Worm (Caenorhabditis elegans) whole organism, L1 larva: ENCODE data around the gene hpo-28.
A peak's percentile ranks its signal among the peaks of the same experiment; 100 is the strongest.

Experiments used
- C04F5.9 ChIP-seq: sonication (generic microtip); optimal IDR thresholded peaks from 2 replicates; lab custom pipeline; 2016; ENCODE audit warnings: missing genetic modification characterization, missing compliant biosample characterization
- C16A3.4 ChIP-seq: fragments of 150-350 bp; optimal IDR thresholded peaks from 2 replicates; lab custom pipeline; 2014; ENCODE audit warnings: missing biosample characterization, missing genetic modification characterization
- C34B4.2 ChIP-seq: sonication (generic microtip); optimal IDR thresholded peaks from 2 replicates; lab custom pipeline; 2017; ENCODE audit warnings: mild to moderate bottlenecking, missing genetic modification characterization, missing compliant biosample characterization
- F16B12.6 ChIP-seq: fragments of 150-350 bp; optimal IDR thresholded peaks from 2 replicates; lab custom pipeline; 2014; ENCODE audit warnings: missing biosample characterization, missing genetic modification characterization
- alr-1 ChIP-seq: fragments of 200-800 bp; sonication (Bioruptor generic); optimal IDR thresholded peaks from 2 replicates; lab custom pipeline; 2018; ENCODE audit warnings: borderline replicate concordance, mild to moderate bottlenecking, missing genetic modification characterization, missing compliant biosample characterization
- aly-2 ChIP-seq: fragments of 150-350 bp; optimal IDR thresholded peaks from 2 replicates; lab custom pipeline; 2014; ENCODE audit warnings: missing biosample characterization, missing genetic modification characterization
- ama-1 ChIP-seq: fragments of 150-350 bp; optimal IDR thresholded peaks from 2 replicates; lab custom pipeline; 2014
- ceh-8 ChIP-seq: fragments of 200-800 bp; sonication (Bioruptor generic); optimal IDR thresholded peaks from 2 replicates; lab custom pipeline; 2018; ENCODE audit warnings: mild to moderate bottlenecking, missing genetic modification characterization, moderate library complexity, missing compliant biosample characterization
- ceh-82 ChIP-seq, 3 experiments: fragments of 150-350 bp in 1 of 3; sonication (generic microtip) in 2 of 3; optimal IDR thresholded peaks; 2 replicates each; lab custom pipeline; 2014 to 2017; ENCODE audit warnings: missing biosample characterization in 3 of 3, missing genetic modification characterization in 3 of 3
- ceh-88 ChIP-seq: fragments of 200-800 bp; sonication (Bioruptor generic); IDR thresholded peaks from 2 replicates; pipeline ENCODE4 v1.3.6; 2022; ENCODE audit warnings: missing genetic modification characterization, missing compliant biosample characterization
- ceh-90 ChIP-seq: sonication (generic microtip); optimal IDR thresholded peaks from 2 replicates; lab custom pipeline; 2016; ENCODE audit warnings: missing genetic modification characterization, missing compliant biosample characterization
- efl-1 ChIP-seq, 4 experiments: fragments of 150-350 bp; optimal IDR thresholded peaks in 3 of 4; peaks in 1 of 4; 1 replicate in 1 of 4; 2 replicates in 3 of 4; lab custom pipeline; 2014; ENCODE audit warnings: missing biosample characterization in 2 of 4, missing genetic modification characterization in 2 of 4, missing genetic modification reagents in 2 of 4
- efl-3 ChIP-seq: fragments of 200-800 bp; sonication (Bioruptor generic); optimal IDR thresholded peaks from 2 replicates; lab custom pipeline; 2018; ENCODE audit warnings: mild to moderate bottlenecking, missing genetic modification characterization, missing compliant biosample characterization
- egl-13 ChIP-seq: sonication (generic microtip); optimal IDR thresholded peaks from 2 replicates; lab custom pipeline; 2016; ENCODE audit warnings: missing genotype, missing genetic modification reagents, missing genetic modification characterization, missing compliant biosample characterization
- egl-27 ChIP-seq, 2 experiments: fragments of 150-350 bp in 1 of 2; sonication (generic microtip); optimal IDR thresholded peaks; 3 replicates each; lab custom pipeline; 2017 to 2018; ENCODE audit warnings: missing biosample characterization in 2 of 2, missing genetic modification characterization in 2 of 2, missing genetic modification reagents in 2 of 2
- elt-2 ChIP-seq: sonication (generic microtip); optimal IDR thresholded peaks from 2 replicates; lab custom pipeline; 2016; ENCODE audit warnings: missing genetic modification characterization, mild to moderate bottlenecking, inconsistent platforms, missing compliant biosample characterization, missing genetic modification reagents
- fkh-10 ChIP-seq: sonication (generic microtip); optimal IDR thresholded peaks from 2 replicates; lab custom pipeline; 2017; ENCODE audit warnings: missing biosample characterization, missing genetic modification reagents, missing genetic modification characterization
- fkh-8 ChIP-seq: sonication (generic microtip); optimal IDR thresholded peaks from 2 replicates; lab custom pipeline; 2016; ENCODE audit warnings: mild to moderate bottlenecking, missing genetic modification characterization, missing compliant biosample characterization
- fos-1 ChIP-seq: fragments of 150-350 bp; optimal IDR thresholded peaks from 2 replicates; lab custom pipeline; 2014; ENCODE audit warnings: missing biosample characterization, missing genetic modification characterization
- grh-1 ChIP-seq: fragments of 200-800 bp; sonication (Bioruptor generic); IDR thresholded peaks from 2 replicates; pipeline ENCODE4 v1.3.6; 2022; ENCODE audit warnings: missing genetic modification reagents, missing genetic modification characterization, missing compliant biosample characterization
- hpl-2 ChIP-seq: fragments of 150-350 bp; optimal IDR thresholded peaks from 2 replicates; lab custom pipeline; 2014; ENCODE audit warnings: missing biosample characterization, missing genetic modification reagents, missing genetic modification characterization
- irx-1 ChIP-seq: sonication (generic microtip); optimal IDR thresholded peaks from 2 replicates; lab custom pipeline; 2016; ENCODE audit warnings: missing genetic modification characterization, missing compliant biosample characterization
- lin-14 ChIP-seq: fragments of 200-800 bp; sonication (Bioruptor generic); optimal IDR thresholded peaks from 2 replicates; lab custom pipeline; 2018; ENCODE audit warnings: mild to moderate bottlenecking, missing genetic modification characterization, moderate library complexity, missing compliant biosample characterization
- lin-15B ChIP-seq: fragments of 150-350 bp; sonication (generic microtip); optimal IDR thresholded peaks from 3 replicates; lab custom pipeline; 2014; ENCODE audit warnings: missing biosample characterization, missing genetic modification characterization
- lin-35 ChIP-seq, 2 experiments: fragments of 150-350 bp; optimal IDR thresholded peaks; 2 replicates each; lab custom pipeline; 2014; ENCODE audit warnings: missing biosample characterization in 2 of 2, missing genetic modification characterization in 2 of 2, missing genetic modification reagents in 2 of 2
- lin-39 ChIP-seq: fragments of 150-350 bp; optimal IDR thresholded peaks from 2 replicates; lab custom pipeline; 2014; ENCODE audit warnings: missing biosample characterization, missing genetic modification reagents, missing genetic modification characterization
- lsy-2 ChIP-seq, 2 experiments: fragments of 150-350 bp; optimal IDR thresholded peaks; 2 replicates each; lab custom pipeline; 2014; ENCODE audit warnings: missing biosample characterization in 2 of 2, missing genetic modification characterization in 2 of 2
- mef-2 ChIP-seq: fragments of 150-350 bp; optimal IDR thresholded peaks from 2 replicates; lab custom pipeline; 2014; ENCODE audit warnings: missing biosample characterization, missing genetic modification characterization
- nhr-11 ChIP-seq: fragments of 150-350 bp; optimal IDR thresholded peaks from 2 replicates; lab custom pipeline; 2014; ENCODE audit warnings: missing biosample characterization, missing genetic modification characterization
- nhr-12 ChIP-seq: sonication (generic microtip); optimal IDR thresholded peaks from 2 replicates; lab custom pipeline; 2017; ENCODE audit warnings: missing biosample characterization, missing genetic modification characterization
- nhr-237 ChIP-seq: fragments of 150-350 bp; optimal IDR thresholded peaks from 2 replicates; lab custom pipeline; 2014; ENCODE audit warnings: missing biosample characterization, missing genetic modification characterization
- nhr-47 ChIP-seq: sonication (generic microtip); optimal IDR thresholded peaks from 2 replicates; lab custom pipeline; 2016; ENCODE audit warnings: mild to moderate bottlenecking, missing genetic modification characterization, moderate library complexity, missing compliant biosample characterization
- nhr-71 ChIP-seq: sonication (generic microtip); optimal IDR thresholded peaks from 2 replicates; lab custom pipeline; 2016; ENCODE audit warnings: mild to moderate bottlenecking, missing genetic modification characterization, moderate library complexity, missing compliant biosample characterization
- nhr-85 ChIP-seq: sonication (generic microtip); peaks from one replicate; lab custom pipeline; 2016; ENCODE audit warnings: missing genetic modification characterization, inconsistent platforms, missing compliant biosample characterization
- pag-3 ChIP-seq: sonication (generic microtip); optimal IDR thresholded peaks from 2 replicates; lab custom pipeline; 2017; ENCODE audit warnings: missing genetic modification characterization, mild to moderate bottlenecking, missing compliant biosample characterization, antibody characterized with exemption, borderline replicate concordance; ENCODE audit not compliant: insufficient read depth
- pqm-1 ChIP-seq: sonication (generic microtip); optimal IDR thresholded peaks from 3 replicates; lab custom pipeline; 2017; ENCODE audit warnings: missing biosample characterization, missing genetic modification characterization
- rnt-1 ChIP-seq: sonication (generic microtip); optimal IDR thresholded peaks from 2 replicates; lab custom pipeline; 2016; ENCODE audit warnings: mild to moderate bottlenecking, missing genetic modification characterization, moderate library complexity, missing compliant biosample characterization
- snpc-4 ChIP-seq: fragments of 150-350 bp; optimal IDR thresholded peaks from 2 replicates; lab custom pipeline; 2014; ENCODE audit warnings: missing biosample characterization, missing genetic modification characterization
- snu-23 ChIP-seq: sonication (generic microtip); optimal IDR thresholded peaks from 2 replicates; lab custom pipeline; 2016; ENCODE audit warnings: missing genetic modification characterization, missing compliant biosample characterization
- sox-4 ChIP-seq: sonication (generic microtip); optimal IDR thresholded peaks from 2 replicates; lab custom pipeline; 2016; ENCODE audit warnings: missing genetic modification characterization, missing compliant biosample characterization
- swsn-7 ChIP-seq: sonication (generic microtip); optimal IDR thresholded peaks from 2 replicates; lab custom pipeline; 2016; ENCODE audit warnings: missing genetic modification characterization, missing compliant biosample characterization
- tbx-2 ChIP-seq: sonication (generic microtip); optimal IDR thresholded peaks from 2 replicates; lab custom pipeline; 2016; ENCODE audit warnings: missing genetic modification characterization, missing compliant biosample characterization
- unc-130 ChIP-seq: fragments of 150-350 bp; optimal IDR thresholded peaks from 2 replicates; lab custom pipeline; 2017; ENCODE audit warnings: missing biosample characterization, missing genetic modification characterization, inconsistent platforms
- unc-62 ChIP-seq: fragments of 150-350 bp; optimal IDR thresholded peaks from 2 replicates; lab custom pipeline; 2014; ENCODE audit warnings: missing biosample characterization, missing genetic modification reagents, missing genetic modification characterization
- unc-86 ChIP-seq: sonication (generic microtip); optimal IDR thresholded peaks from 2 replicates; lab custom pipeline; 2016; ENCODE audit warnings: missing genetic modification characterization, missing compliant biosample characterization
- vab-15 ChIP-seq: sonication (generic microtip); optimal IDR thresholded peaks from 2 replicates; lab custom pipeline; 2017; ENCODE audit warnings: missing genotype, mild to moderate bottlenecking, missing genetic modification characterization, missing compliant biosample characterization
- xbp-1 ChIP-seq: sonication (generic microtip); optimal IDR thresholded peaks from 2 replicates; lab custom pipeline; 2016; ENCODE audit warnings: missing genetic modification characterization, missing compliant biosample characterization
- zip-4 ChIP-seq: fragments of 200-800 bp; sonication (Bioruptor generic); optimal IDR thresholded peaks from 2 replicates; lab custom pipeline; 2018; ENCODE audit warnings: mild to moderate bottlenecking, missing genetic modification characterization, moderate library complexity, missing compliant biosample characterization
- ztf-11 ChIP-seq, 2 experiments: sonication (generic microtip); optimal IDR thresholded peaks; 2 replicates each; lab custom pipeline; 2016 to 2017; ENCODE audit warnings: missing genetic modification characterization in 2 of 2, missing biosample characterization in 1 of 2, missing compliant biosample characterization in 1 of 2
- ztf-4 ChIP-seq: fragments of 150-350 bp; optimal IDR thresholded peaks from 2 replicates; lab custom pipeline; 2014; ENCODE audit warnings: missing biosample characterization, missing genetic modification characterization

hpo-28 gene

DNA sequence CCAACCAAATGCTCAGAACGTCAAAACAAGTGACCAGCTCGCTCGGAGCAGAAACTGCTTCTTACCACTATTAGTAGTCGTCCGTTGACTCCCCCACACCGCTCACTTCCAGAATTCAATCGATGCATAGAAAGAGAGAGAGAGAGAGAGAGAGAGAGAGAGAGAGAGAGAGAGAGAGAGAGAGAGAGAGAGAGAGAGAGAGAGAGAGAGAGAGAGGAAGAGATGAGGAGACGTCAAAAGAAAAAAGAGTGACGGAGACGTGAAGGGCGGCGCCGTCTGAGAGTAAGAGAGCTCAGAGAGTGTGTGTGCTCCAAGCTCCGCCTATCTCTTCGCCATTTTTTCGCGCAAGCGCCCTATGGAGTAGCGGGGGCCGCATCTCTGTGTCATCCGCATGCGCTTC, 46.1 kb upstream of the hpo-28 start, which contains the start of gene ida-1 (continued):
- TF ChIP-seq nhr-11 (tag; lab: Kevin White, UChicago) (peak; percentile 12), lin-15B (tag; lab: Kevin White, UChicago) (no peak), unc-130 (no peak), efl-1 (optimal IDR thresholded peaks at IDR 0.05; lab: Kevin White, UChicago) (peak; percentile 47 to 71), efl-1 (GFP tag; optimal IDR thresholded peaks at IDR 0.05 in 1 of 2; lab: Kevin White, UChicago) (peak in 1 of 2 experiments; percentile 1), ztf-11 (tag; optimal IDR thresholded peaks at IDR 0.05; lab: Kevin White, UChicago) (no peak), lsy-2 (tag; optimal IDR thresholded peaks at IDR 0.05; lab: Kevin White, UChicago) (peak; percentile 3 to 55), C16A3.4 (tag; lab: Kevin White, UChicago) (no peak), hpl-2 (GFP tag; lab: Kevin White, UChicago) (no peak), grh-1 (GFP tag; lab: Robert Waterston, UW) (no peak), snpc-4 (tag; lab: Kevin White, UChicago) (no peak), fkh-8 (tag; lab: Kevin White, UChicago) (peak; percentile 90), rnt-1 (tag; lab: Kevin White, UChicago) (no peak), mef-2 (tag; lab: Kevin White, UChicago) (no peak), C34B4.2 (tag; lab: Kevin White, UChicago) (no peak), unc-86 (no peak), pag-3 (tag; lab: Kevin White, UChicago) (no peak), ztf-4 (no peak), efl-3 (no peak), alr-1 (tag; lab: Kevin White, UChicago) (no peak), vab-15 (tag; lab: Kevin White, UChicago) (no peak), F16B12.6 (no peak), swsn-7 (tag; lab: Kevin White, UChicago) (no peak), ceh-88 (GFP tag; lab: Robert Waterston, UW) (no peak), nhr-71 (peak; percentile 11), lin-35 (GFP tag; optimal IDR thresholded peaks at IDR 0.05; lab: Kevin White, UChicago) (peak in 1 of 2 experiments; percentile 54), xbp-1 (tag; lab: Kevin White, UChicago) (no peak), lin-39 (tag; lab: Kevin White, UChicago) (no peak), sox-4 (tag; lab: Kevin White, UChicago) (no peak), fos-1 (tag; lab: Kevin White, UChicago) (no peak), ceh-90 (no peak), ceh-82 (tag; optimal IDR thresholded peaks at IDR 0.05; lab: Kevin White, UChicago) (peak in 2 of 3 experiments; percentile 53 to 66), zip-4 (GFP tag; lab: Kevin White, UChicago) (no peak), aly-2 (tag; lab: Kevin White, UChicago) (no peak), unc-62 (no peak), ama-1 (lab: Kevin White, UChicago) (no peak), tbx-2 (tag; lab: Kevin White, UChicago) (no peak), fkh-10 (GFP tag; lab: Kevin White, UChicago) (peak; percentile 42), nhr-12 (tag; lab: Kevin White, UChicago) (no peak), nhr-85 (tag; lab: Kevin White, UChicago) (no peak), snu-23 (GFP tag; lab: Kevin White, UChicago) (no peak), irx-1 (no peak), ceh-8 (peak; percentile 60), egl-27 (tag; optimal IDR thresholded peaks at IDR 0.05; lab: Kevin White, UChicago) (no peak), lin-14 (peak; percentile 89), C04F5.9 (no peak), elt-2 (tag; lab: Kevin White, UChicago) (no peak), nhr-47 (tag; lab: Kevin White, UChicago) (no peak), egl-13 (tag; lab: Kevin White, UChicago) (no peak), pqm-1 (tag; lab: Kevin White, UChicago) (no peak), nhr-237 (tag; lab: Kevin White, UChicago) (no peak)
- TF ChIP-seq, all 84 proteins: peak for 19
